Fruit fly (Drosophila melanogaster) whole organism, embryonic: ENCODE results near the gene CG10621.

Source experiments
- Aef1 ChIP-seq: fragments of 200-800 bp; sonication (Bioruptor generic); IDR thresholded peaks from 3 replicates; pipeline ENCODE4 v1.3.6; 2022; ENCODE audit warnings: missing biosample characterization, missing genetic modification characterization
- Asciz ChIP-seq: fragments of 200-800 bp; sonication (Bioruptor generic); optimal IDR thresholded peaks from 2 replicates; lab custom pipeline; 2017; ENCODE audit warnings: missing biosample characterization, mild to moderate bottlenecking, missing genetic modification characterization, missing genetic modification reagents
- BEAF-32 ChIP-seq: fragments of 200-800 bp; sonication (Bioruptor generic); optimal IDR thresholded peaks from 3 replicates; lab custom pipeline; 2017; ENCODE audit warnings: missing biosample characterization, missing genetic modification characterization, mild to moderate bottlenecking, moderate library complexity, missing genetic modification reagents
- CG10267 ChIP-seq: fragments of 200-800 bp; sonication (Bioruptor generic); optimal IDR thresholded peaks from 2 replicates; lab custom pipeline; 2018; ENCODE audit warnings: missing biosample characterization, mild to moderate bottlenecking, missing genetic modification characterization, moderate library complexity
- CG10543 ChIP-seq: fragments of 200-800 bp; sonication (Bioruptor generic); optimal IDR thresholded peaks from 3 replicates; lab custom pipeline; 2017; ENCODE audit warnings: missing biosample characterization, mild to moderate bottlenecking, missing genetic modification characterization, moderate library complexity
- CG11247 ChIP-seq: fragments of 200-800 bp; sonication (Bioruptor generic); IDR thresholded peaks from 2 replicates; pipeline ENCODE4 v1.3.6; 2022; ENCODE audit warnings: missing biosample characterization, missing genetic modification characterization
- CG11560 ChIP-seq: fragments of 200-800 bp; sonication (Bioruptor generic); IDR thresholded peaks from 3 replicates; pipeline ENCODE4 v1.3.6; 2022; ENCODE audit warnings: missing biosample characterization, missing genetic modification characterization
- CG13624 ChIP-seq: fragments of 200-800 bp; sonication (Bioruptor generic); optimal IDR thresholded peaks from 2 replicates; lab custom pipeline; 2016; ENCODE audit warnings: missing biosample characterization, missing genetic modification characterization
- CG13775 ChIP-seq: fragments of 200-800 bp; sonication (Bioruptor generic); optimal IDR thresholded peaks from 3 replicates; lab custom pipeline; 2017; ENCODE audit warnings: missing biosample characterization, mild to moderate bottlenecking, missing genetic modification characterization
- CG14860 ChIP-seq: fragments of 200-800 bp; sonication (Bioruptor generic); IDR thresholded peaks from 3 replicates; pipeline ENCODE4 v1.3.6; 2022; ENCODE audit warnings: missing biosample characterization, missing genetic modification characterization; ENCODE audit not compliant: partially characterized antibody
- CG15696 ChIP-seq: fragments of 200-800 bp; sonication (Bioruptor generic); optimal IDR thresholded peaks from 2 replicates; lab custom pipeline; 2019; ENCODE audit warnings: missing biosample characterization, mild to moderate bottlenecking, missing genetic modification characterization, moderate library complexity
- CG16815 ChIP-seq: fragments of 200-800 bp; sonication (Bioruptor generic); optimal IDR thresholded peaks from 3 replicates; lab custom pipeline; 2017; ENCODE audit warnings: missing biosample characterization, mild to moderate bottlenecking, missing genetic modification characterization
- CG1792 ChIP-seq: fragments of 200-800 bp; sonication (Bioruptor generic); optimal IDR thresholded peaks from 2 replicates; lab custom pipeline; 2016; ENCODE audit warnings: missing biosample characterization, missing genetic modification characterization
- CG2129 ChIP-seq: fragments of 200-800 bp; sonication (Bioruptor generic); IDR thresholded peaks from 2 replicates; pipeline ENCODE4 v1.3.6; 2022; ENCODE audit warnings: missing biosample characterization, missing genetic modification characterization; ENCODE audit not compliant: partially characterized antibody
- CG31224 ChIP-seq: fragments of 200-800 bp; sonication (Bioruptor generic); IDR thresholded peaks from 2 replicates; pipeline ENCODE4 v1.3.6; 2022; ENCODE audit warnings: missing biosample characterization, missing genetic modification characterization
- CG3163 ChIP-seq: fragments of 200-800 bp; sonication (Bioruptor generic); optimal IDR thresholded peaks from 3 replicates; lab custom pipeline; 2016; ENCODE audit warnings: missing biosample characterization, missing genetic modification characterization
- CG34422 ChIP-seq: fragments of 200-800 bp; sonication (Bioruptor generic); IDR thresholded peaks from 3 replicates; pipeline ENCODE4 v1.3.6; 2022; ENCODE audit warnings: missing biosample characterization, missing genetic modification characterization
- CG4820 ChIP-seq: fragments of 200-800 bp; sonication (Bioruptor generic); optimal IDR thresholded peaks from 3 replicates; lab custom pipeline; 2016; ENCODE audit warnings: missing biosample characterization, missing genetic modification characterization
- CG4854 ChIP-seq: fragments of 200-800 bp; sonication (Bioruptor generic); optimal IDR thresholded peaks from 2 replicates; lab custom pipeline; 2016; ENCODE audit warnings: missing biosample characterization, missing genetic modification characterization, inconsistent platforms
- CG6765 ChIP-seq: fragments of 200-800 bp; sonication (Bioruptor generic); optimal IDR thresholded peaks from 3 replicates; lab custom pipeline; 2017; ENCODE audit warnings: missing biosample characterization, mild to moderate bottlenecking, missing genetic modification characterization
- CG7786 ChIP-seq: fragments of 200-800 bp; sonication (Bioruptor generic); optimal IDR thresholded peaks from 2 replicates; lab custom pipeline; 2016; ENCODE audit warnings: missing biosample characterization, missing genetic modification characterization
- CG8359 ChIP-seq: fragments of 200-800 bp; sonication (Bioruptor generic); optimal IDR thresholded peaks from 2 replicates; lab custom pipeline; 2017; ENCODE audit warnings: missing biosample characterization, mild to moderate bottlenecking, missing genetic modification characterization, borderline replicate concordance
- Camta ChIP-seq: fragments of 200-800 bp; sonication (Bioruptor generic); optimal IDR thresholded peaks from 2 replicates; lab custom pipeline; 2016; ENCODE audit warnings: missing biosample characterization, missing genetic modification characterization
- Dfd ChIP-seq, 2 experiments: fragments of >200 bp; optimal IDR thresholded peaks; 2 replicates each; lab custom pipeline; 2017; ENCODE audit warnings: missing biosample characterization in 2 of 2, missing genetic modification characterization in 2 of 2
- ERR ChIP-seq: fragments of 200-800 bp; sonication (Bioruptor generic); optimal IDR thresholded peaks from 2 replicates; lab custom pipeline; 2016; ENCODE audit warnings: missing biosample characterization, missing genetic modification characterization
- Ets97D ChIP-seq: fragments of 200-800 bp; sonication (Bioruptor generic); optimal IDR thresholded peaks from 3 replicates; lab custom pipeline; 2016; ENCODE audit warnings: missing biosample characterization, missing genetic modification characterization
- Gsc ChIP-seq: fragments of 200-800 bp; sonication (Bioruptor generic); IDR thresholded peaks from 2 replicates; pipeline ENCODE4 v1.3.6; 2022; ENCODE audit warnings: missing biosample characterization, missing genetic modification characterization
- H15 ChIP-seq: fragments of 200-800 bp; sonication (Bioruptor generic); IDR thresholded peaks from 3 replicates; pipeline ENCODE4 v1.3.6; 2022; ENCODE audit warnings: missing biosample characterization, missing genetic modification characterization
- HHEX ChIP-seq: fragments of 200-800 bp; sonication (Bioruptor generic); optimal IDR thresholded peaks from 3 replicates; lab custom pipeline; 2017; ENCODE audit warnings: missing biosample characterization, mild to moderate bottlenecking, missing genetic modification characterization, missing genetic modification reagents
- HLH4C ChIP-seq: fragments of 200-800 bp; sonication (Bioruptor generic); IDR thresholded peaks from 3 replicates; pipeline ENCODE4 v1.3.6; 2022; ENCODE audit warnings: missing biosample characterization, missing genetic modification characterization; ENCODE audit not compliant: partially characterized antibody
- Lpt ChIP-seq: fragments of >200 bp; optimal IDR thresholded peaks from 2 replicates; lab custom pipeline; 2018; ENCODE audit warnings: missing biosample characterization, missing genetic modification characterization
- Optix ChIP-seq: fragments of 200-800 bp; sonication (Bioruptor generic); IDR thresholded peaks from 3 replicates; pipeline ENCODE4 v1.3.6; 2022; ENCODE audit warnings: missing biosample characterization, missing genetic modification characterization
- Scr ChIP-seq: fragments of 200-800 bp; sonication (Bioruptor generic); IDR thresholded peaks from 2 replicates; pipeline ENCODE4 v1.3.6; 2022; ENCODE audit warnings: missing biosample characterization, missing genetic modification characterization; ENCODE audit not compliant: partially characterized antibody
- Six4 ChIP-seq: fragments of 200-800 bp; sonication (Bioruptor generic); optimal IDR thresholded peaks from 2 replicates; lab custom pipeline; 2016; ENCODE audit warnings: missing biosample characterization, missing genetic modification characterization
- Trl ChIP-seq, 3 experiments: fragments of >200 bp in 2 of 3; fragments of 200-800 bp in 1 of 3; sonication (Bioruptor generic) in 1 of 3; optimal IDR thresholded peaks; 2 replicates in 1 of 3; 3 replicates in 2 of 3; lab custom pipeline; 2016 to 2017; ENCODE audit warnings: missing biosample characterization in 1 of 3, missing genetic modification characterization in 1 of 3
- Usf ChIP-seq: fragments of 200-800 bp; sonication (Bioruptor generic); optimal IDR thresholded peaks from 2 replicates; lab custom pipeline; 2017; ENCODE audit warnings: missing genotype, missing biosample characterization, missing genetic modification characterization
- ato ChIP-seq: fragments of 200-800 bp; sonication (Bioruptor generic); IDR thresholded peaks from 2 replicates; pipeline ENCODE4 v1.3.6; 2022; ENCODE audit warnings: missing biosample characterization, missing genetic modification characterization; ENCODE audit not compliant: partially characterized antibody
- bbx ChIP-seq: fragments of 200-800 bp; sonication (Bioruptor generic); IDR thresholded peaks from 2 replicates; pipeline ENCODE4 v1.3.6; 2022; ENCODE audit warnings: missing biosample characterization, missing genetic modification characterization; ENCODE audit not compliant: partially characterized antibody
- cad ChIP-seq: fragments of >200 bp; optimal IDR thresholded peaks from 2 replicates; lab custom pipeline; 2017; ENCODE audit warnings: missing biosample characterization, missing genetic modification characterization
- chinmo ChIP-seq: fragments of 200-800 bp; sonication (Bioruptor generic); IDR thresholded peaks from 4 replicates; pipeline ENCODE4 v1.3.6; 2022; ENCODE audit warnings: missing biosample characterization, missing genetic modification characterization; ENCODE audit not compliant: partially characterized antibody
- crc ChIP-seq: fragments of 200-800 bp; sonication (Bioruptor generic); optimal IDR thresholded peaks from 2 replicates; lab custom pipeline; 2016; ENCODE audit warnings: missing biosample characterization, missing genetic modification characterization
- ftz-f1 ChIP-seq: fragments of 200-800 bp; sonication (Bioruptor generic); optimal IDR thresholded peaks from 2 replicates; lab custom pipeline; 2016; ENCODE audit warnings: missing biosample characterization, missing genetic modification characterization
- gcm2 ChIP-seq: fragments of 200-800 bp; sonication (Bioruptor generic); optimal IDR thresholded peaks from 2 replicates; lab custom pipeline; 2016; ENCODE audit warnings: missing biosample characterization, missing genetic modification characterization
- gem ChIP-seq: fragments of 200-800 bp; sonication (Bioruptor generic); optimal IDR thresholded peaks from 2 replicates; lab custom pipeline; 2019; ENCODE audit warnings: missing biosample characterization, mild to moderate bottlenecking, missing genetic modification characterization, moderate library complexity
- hbn ChIP-seq: fragments of 200-800 bp; sonication (Bioruptor generic); IDR thresholded peaks from 2 replicates; pipeline ENCODE4 v1.3.6; 2022; ENCODE audit warnings: missing biosample characterization, missing genetic modification characterization; ENCODE audit not compliant: partially characterized antibody
- pho ChIP-seq: fragments of 200-800 bp; sonication (Bioruptor generic); optimal IDR thresholded peaks from 2 replicates; lab custom pipeline; 2016; ENCODE audit warnings: missing biosample characterization, missing genetic modification characterization
- ranshi ChIP-seq: fragments of 200-800 bp; sonication (Bioruptor generic); IDR thresholded peaks from 2 replicates; pipeline ENCODE4 v1.3.6; 2022; ENCODE audit warnings: missing biosample characterization, missing genetic modification characterization
- repo ChIP-seq: fragments of 200-800 bp; sonication (Bioruptor generic); optimal IDR thresholded peaks from 2 replicates; lab custom pipeline; 2016; ENCODE audit warnings: missing biosample characterization, missing genetic modification characterization
- slbo ChIP-seq: fragments of 200-800 bp; sonication (Bioruptor generic); IDR thresholded peaks from 2 replicates; pipeline ENCODE4 v1.3.6; 2022; ENCODE audit warnings: missing biosample characterization, missing genetic modification characterization
- so ChIP-seq: fragments of 200-800 bp; sonication (Bioruptor generic); IDR thresholded peaks from 3 replicates; pipeline ENCODE4 v1.3.6; 2022; ENCODE audit warnings: missing biosample characterization, missing genetic modification characterization
- stc ChIP-seq: fragments of 200-800 bp; sonication (Bioruptor generic); IDR thresholded peaks from 2 replicates; pipeline ENCODE4 v1.3.6; 2022; ENCODE audit warnings: missing biosample characterization, missing genetic modification characterization

CG10621 gene

DNA sequence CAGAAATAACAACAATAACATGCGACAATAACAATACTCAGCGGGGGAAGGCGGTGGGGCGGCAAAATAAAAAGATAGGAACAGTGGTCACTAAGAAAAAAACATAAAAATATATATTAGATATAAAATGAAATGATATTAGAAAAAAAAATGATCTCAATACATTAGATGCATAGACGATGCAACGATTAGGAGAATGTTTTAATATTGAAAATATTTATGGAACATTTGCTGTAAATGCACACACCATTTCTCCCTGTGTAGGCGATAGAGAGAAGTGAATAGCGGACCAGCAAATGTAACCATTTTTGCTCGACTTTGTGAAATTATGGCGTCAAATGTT is 12.0 kb upstream of the CG10621 start (continued):
- TF ChIP-seq gcm2 (GFP tag; lab: Kevin White, UChicago) (peak; percentile 0), CG8359 (GFP tag; lab: Kevin White, UChicago) (peak; percentile 22), CG4854 (GFP tag; lab: Kevin White, UChicago) (peak; percentile 45), CG1792 (GFP tag; lab: Kevin White, UChicago) (no peak), BEAF-32 (GFP tag; lab: Kevin White, UChicago) (no peak), H15 (GFP tag; lab: Robert Waterston, UW) (peak; percentile 81), CG6765 (peak; percentile 80), CG34422 (GFP tag; lab: Robert Waterston, UW) (peak; percentile 89), gem (peak; percentile 87), chinmo (GFP tag; lab: Robert Waterston, UW) (no peak; the same call in 2 of the 4 replicates), Lpt (no peak), CG10267 (peak; percentile 52), Asciz (peak; percentile 13), repo (no peak), hbn (GFP tag; lab: Robert Waterston, UW) (no peak), slbo (GFP tag; lab: Robert Waterston, UW) (peak; percentile 97), ranshi (GFP tag; lab: Robert Waterston, UW) (peak; percentile 84), Six4 (GFP tag; lab: Kevin White, UChicago) (peak; percentile 63), CG13624 (GFP tag; lab: Kevin White, UChicago) (peak; percentile 33), CG16815 (GFP tag; lab: Kevin White, UChicago) (peak; percentile 8), CG3163 (no peak), HHEX (GFP tag; lab: Kevin White, UChicago) (peak; percentile 86), Scr (GFP tag; lab: Robert Waterston, UW) (no peak), ERR (GFP tag; lab: Kevin White, UChicago) (no peak), CG11247 (GFP tag; lab: Robert Waterston, UW) (peak; percentile 92), CG7786 (GFP tag; lab: Kevin White, UChicago) (peak; percentile 2), Trl (optimal IDR thresholded peaks at IDR 0.05; lab: Kevin White, UChicago) (no peak), Trl (GFP tag; optimal IDR thresholded peaks at IDR 0.05; lab: Kevin White, UChicago) (no peak), ato (GFP tag; lab: Robert Waterston, UW) (no peak), CG2129 (GFP tag; lab: Robert Waterston, UW) (no peak), bbx (GFP tag; lab: Robert Waterston, UW) (no peak), CG4820 (GFP tag; lab: Kevin White, UChicago) (peak; percentile 34), CG11560 (tag; lab: Robert Waterston, UW) (peak; percentile 76; the same call in 2 of the 3 replicates), CG13775 (peak; percentile 55), crc (GFP tag; lab: Kevin White, UChicago) (no peak), Gsc (GFP tag; lab: Robert Waterston, UW) (no peak), CG14860 (GFP tag; lab: Robert Waterston, UW) (no peak), ftz-f1 (peak; percentile 94), Dfd (GFP tag; optimal IDR thresholded peaks at IDR 0.05; lab: Kevin White, UChicago) (no peak), cad (GFP tag; lab: Kevin White, UChicago) (no peak), CG31224 (GFP tag; lab: Robert Waterston, UW) (peak; percentile 92), CG15696 (tag; lab: Kevin White, UChicago) (peak; percentile 66), stc (GFP tag; lab: Robert Waterston, UW) (peak; percentile 81), Aef1 (GFP tag; lab: Robert Waterston, UW) (peak; percentile 86), Ets97D (peak; percentile 14), Usf (peak; percentile 33), Optix (0 out of 3 replicates have a peak, but pooled peaks have one; percentile 6), pho (GFP tag; lab: Kevin White, UChicago) (peak; percentile 73), so (peak; percentile 88), Camta (GFP tag; lab: Kevin White, UChicago) (no peak), CG10543 (GFP tag; lab: Kevin White, UChicago) (peak; percentile 59), HLH4C (GFP tag; lab: Robert Waterston, UW) (no peak)
